Worm (Caenorhabditis elegans) whole organism, L1 larva: ENCODE results near the gene gadr-3.

Experiments
- C04F5.9 ChIP-seq: sonication (generic microtip); optimal IDR thresholded peaks from 2 replicates; lab custom pipeline; 2016; ENCODE audit warnings: missing genetic modification characterization, missing compliant biosample characterization
- ama-1 ChIP-seq: fragments of 150-350 bp; optimal IDR thresholded peaks from 2 replicates; lab custom pipeline; 2014
- fkh-4 ChIP-seq: sonication (generic microtip); optimal IDR thresholded peaks from 2 replicates; lab custom pipeline; 2016; ENCODE audit warnings: missing compliant biosample characterization, missing genetic modification characterization, borderline replicate concordance
- fos-1 ChIP-seq: fragments of 150-350 bp; optimal IDR thresholded peaks from 2 replicates; lab custom pipeline; 2014; ENCODE audit warnings: missing biosample characterization, missing genetic modification characterization
- hpl-2 ChIP-seq: fragments of 150-350 bp; optimal IDR thresholded peaks from 2 replicates; lab custom pipeline; 2014; ENCODE audit warnings: missing biosample characterization, missing genetic modification reagents, missing genetic modification characterization
- jun-1 ChIP-seq: fragments of 150-350 bp; optimal IDR thresholded peaks from 2 replicates; lab custom pipeline; 2014; ENCODE audit warnings: missing biosample characterization, missing genetic modification reagents, missing genetic modification characterization
- lin-13 ChIP-seq: fragments of 150-350 bp; optimal IDR thresholded peaks from 2 replicates; lab custom pipeline; 2014; ENCODE audit warnings: missing biosample characterization, missing genetic modification reagents, missing genetic modification characterization
- nhr-76 ChIP-seq: sonication (generic microtip); optimal IDR thresholded peaks from 2 replicates; lab custom pipeline; 2017; ENCODE audit warnings: missing biosample characterization, missing genetic modification characterization
- nhr-77 ChIP-seq: fragments of 150-350 bp; optimal IDR thresholded peaks from 2 replicates; lab custom pipeline; 2014; ENCODE audit warnings: missing biosample characterization, missing genetic modification characterization
- unc-130 ChIP-seq: fragments of 150-350 bp; optimal IDR thresholded peaks from 2 replicates; lab custom pipeline; 2017; ENCODE audit warnings: missing biosample characterization, missing genetic modification characterization, inconsistent platforms
- unc-62 ChIP-seq: fragments of 150-350 bp; optimal IDR thresholded peaks from 2 replicates; lab custom pipeline; 2014; ENCODE audit warnings: missing biosample characterization, missing genetic modification reagents, missing genetic modification characterization
- zag-1 ChIP-seq: fragments of 150-350 bp; optimal IDR thresholded peaks from 2 replicates; lab custom pipeline; 2014; ENCODE audit warnings: missing biosample characterization, missing genetic modification characterization
- ztf-11 ChIP-seq, 2 experiments: sonication (generic microtip); optimal IDR thresholded peaks; 2 replicates each; lab custom pipeline; 2016 to 2017; ENCODE audit warnings: missing genetic modification characterization in 2 of 2, missing biosample characterization in 1 of 2, missing compliant biosample characterization in 1 of 2

ce11 chrIII:6331211-6331782 lies 45.5 kb upstream of the gadr-3 start, which contains the start of gene C56G2.4:
- TF ChIP-seq unc-62 (GFP tag; lab: Kevin White, UChicago) (no peak), lin-13 (no peak), fos-1 (tag; lab: Kevin White, UChicago) (no peak), ama-1 (lab: Kevin White, UChicago) (no peak), ztf-11 (tag; optimal IDR thresholded peaks at IDR 0.05; lab: Kevin White, UChicago) (no peak), hpl-2 (GFP tag; lab: Kevin White, UChicago) (no peak), unc-130 (tag; lab: Kevin White, UChicago) (no peak), jun-1 (tag; lab: Kevin White, UChicago) (no peak), C04F5.9 (tag; lab: Kevin White, UChicago) (no peak), nhr-77 (tag; lab: Kevin White, UChicago) (no peak), fkh-4 (tag; lab: Kevin White, UChicago) (no peak), nhr-76 (tag; lab: Kevin White, UChicago) (no peak), zag-1 (tag; lab: Kevin White, UChicago) (no peak)
